Worm (Caenorhabditis elegans): ENCODE measurements around the gene wip-1.
A peak's percentile ranks its signal among the peaks of the same experiment; 100 is the strongest.

Gene wip-1

ce11 chrIII:5020924-5021323, 2.5 kb downstream of the wip-1 start, which contains the start of gene mdt-11:
TSS of gene mdt-11 (plus strand) at chrIII:5021224.
- TF ChIP-seq unc-62 (GFP tag; optimal IDR thresholded peaks at IDR 0.05) (no peak), nfya-1 (tag; optimal IDR thresholded peaks at IDR 0.05; ENCODE audit: insufficient read depth) (no peak), R02D3.7 (tag; optimal IDR thresholded peaks at IDR 0.05) (no peak), nhr-25 (tag; optimal IDR thresholded peaks at IDR 0.05) (no peak), pha-4 (tag; optimal IDR thresholded peaks at IDR 0.05) (no peak), sea-2 (GFP tag; optimal IDR thresholded peaks at IDR 0.05) (no peak), ceh-28 (tag; optimal IDR thresholded peaks at IDR 0.05) (no peak), nhr-28 (tag; optimal IDR thresholded peaks at IDR 0.05) (no peak), fkh-10 (GFP tag; optimal IDR thresholded peaks at IDR 0.05) (no peak), nhr-43 (tag; optimal IDR thresholded peaks at IDR 0.05; ENCODE audit: poor library complexity, severe bottlenecking) (no peak), nhr-12 (tag; optimal IDR thresholded peaks at IDR 0.05) (no peak), elt-3 (tag; optimal IDR thresholded peaks at IDR 0.05) (no peak), eor-1 (tag; optimal IDR thresholded peaks at IDR 0.05) (no peak), elt-2 (tag; optimal IDR thresholded peaks at IDR 0.05) (no peak), aly-2 (tag; optimal IDR thresholded peaks at IDR 0.05) (no peak), mml-1 (tag; optimal IDR thresholded peaks at IDR 0.05) (no peak), nhr-67 (tag; optimal IDR thresholded peaks at IDR 0.05) (no peak), snpc-4 (tag; optimal IDR thresholded peaks at IDR 0.05) (no peak), hmg-11 (tag; optimal IDR thresholded peaks at IDR 0.05) (no peak)

- TF ChIP-seq nfya-1 (tag; optimal IDR thresholded peaks at IDR 0.05; ENCODE audit: insufficient read depth) (no peak), ceh-9 (tag; optimal IDR thresholded peaks at IDR 0.05) (no peak), pha-4 (tag; optimal IDR thresholded peaks at IDR 0.05) (no peak), aly-2 (tag; optimal IDR thresholded peaks at IDR 0.05) (no peak), nhr-76 (tag; optimal IDR thresholded peaks at IDR 0.05) (no peak)
Measured at ce11 chrIII:5021689-5022088, 3.2 kb downstream of the wip-1 start, which contains the start of gene R144.3. TSS of gene R144.3 (plus strand) at chrIII:5021989.

ce11 chrIII:5022964-5023363, 4.5 kb downstream of the wip-1 start, which contains the start of gene R144.13:
TSS of gene R144.13 (plus strand) at chrIII:5023264.
- TF ChIP-seq eor-1 (tag; optimal IDR thresholded peaks at IDR 0.05) (no peak), ceh-28 (tag; optimal IDR thresholded peaks at IDR 0.05) (no peak), hmg-11 (tag; optimal IDR thresholded peaks at IDR 0.05) (no peak), ceh-82 (tag; optimal IDR thresholded peaks at IDR 0.05) (no peak)

- TF ChIP-seq lin-15B (tag; optimal IDR thresholded peaks at IDR 0.05) (no peak), ama-1 (optimal IDR thresholded peaks at IDR 0.05) (peak; percentile 16)
Measured at ce11 chrIII:5023642-5024041, 5.2 kb downstream of the wip-1 start.

ce11 chrIII:5024393-5024964, 6.0 kb downstream of the wip-1 start, which contains the start of gene pcf-11:
TSS of gene pcf-11 (plus strand) at chrIII:5024914.
- TF ChIP-seq egl-27 (tag; optimal IDR thresholded peaks at IDR 0.05) (no peak), pqm-1 (tag; optimal IDR thresholded peaks at IDR 0.05) (peak; percentile 6), ceh-28 (tag; optimal IDR thresholded peaks at IDR 0.05) (peak; percentile 81), lin-39 (tag; optimal IDR thresholded peaks at IDR 0.05) (peak; percentile 86), ztf-11 (tag; optimal IDR thresholded peaks at IDR 0.05) (no peak), nhr-76 (tag; optimal IDR thresholded peaks at IDR 0.05) (no peak), nhr-23 (tag; optimal IDR thresholded peaks at IDR 0.05) (peak; percentile 34), pha-4 (tag; optimal IDR thresholded peaks at IDR 0.05) (peak; percentile 77), mml-1 (tag; optimal IDR thresholded peaks at IDR 0.05) (no peak), hmg-11 (tag; optimal IDR thresholded peaks at IDR 0.05) (peak; percentile 56), skn-1 (tag; optimal IDR thresholded peaks at IDR 0.05) (peak; percentile 3), nfya-1 (tag; optimal IDR thresholded peaks at IDR 0.05; ENCODE audit: insufficient read depth) (peak; percentile 87), elt-3 (tag; optimal IDR thresholded peaks at IDR 0.05) (no peak), ceh-16 (tag; optimal IDR thresholded peaks at IDR 0.05) (no peak), lsy-12 (tag; optimal IDR thresholded peaks at IDR 0.05) (no peak), mdl-1 (tag; optimal IDR thresholded peaks at IDR 0.05) (peak; percentile 20), daf-12 (tag; optimal IDR thresholded peaks at IDR 0.05) (no peak), fkh-2 (tag; optimal IDR thresholded peaks at IDR 0.05) (no peak), nhr-12 (tag; optimal IDR thresholded peaks at IDR 0.05) (no peak), nhr-43 (tag; optimal IDR thresholded peaks at IDR 0.05; ENCODE audit: poor library complexity, severe bottlenecking) (peak; percentile 42), ZK546.5 (tag; optimal IDR thresholded peaks at IDR 0.05) (no peak), egl-5 (tag; optimal IDR thresholded peaks at IDR 0.05) (no peak), sea-2 (GFP tag; optimal IDR thresholded peaks at IDR 0.05) (peak; percentile 3), fos-1 (tag; optimal IDR thresholded peaks at IDR 0.05) (no peak), jun-1 (tag; optimal IDR thresholded peaks at IDR 0.05) (no peak), nhr-28 (tag; optimal IDR thresholded peaks at IDR 0.05) (no peak), elt-2 (tag; optimal IDR thresholded peaks at IDR 0.05) (peak; percentile 41), unc-39 (tag; optimal IDR thresholded peaks at IDR 0.05) (no peak), nhr-237 (tag; optimal IDR thresholded peaks at IDR 0.05) (no peak), ceh-82 (tag; optimal IDR thresholded peaks at IDR 0.05) (no peak), lin-15B (tag; optimal IDR thresholded peaks at IDR 0.05) (peak; percentile 80), elt-1 (tag; optimal IDR thresholded peaks at IDR 0.05) (no peak), ztf-4 (tag; optimal IDR thresholded peaks at IDR 0.05) (no peak)
